Fruit fly (Drosophila melanogaster) whole organism, embryonic: ENCODE results near the gene CG3009.

ENCODE experiments used
- Abd-B ChIP-seq: fragments of 200-800 bp; sonication (Bioruptor generic); optimal IDR thresholded peaks from 2 replicates; lab custom pipeline; 2018; ENCODE audit warnings: missing biosample characterization, mild to moderate bottlenecking, missing genetic modification characterization, moderate library complexity
- CG10267 ChIP-seq: fragments of 200-800 bp; sonication (Bioruptor generic); optimal IDR thresholded peaks from 2 replicates; lab custom pipeline; 2018; ENCODE audit warnings: missing biosample characterization, mild to moderate bottlenecking, missing genetic modification characterization, moderate library complexity
- CG10979 ChIP-seq: fragments of 200-800 bp; sonication (Bioruptor generic); optimal IDR thresholded peaks from 2 replicates; lab custom pipeline; 2018; ENCODE audit warnings: missing biosample characterization, mild to moderate bottlenecking, missing genetic modification characterization, moderate library complexity
- CG12942 ChIP-seq: fragments of 200-800 bp; sonication (Bioruptor generic); optimal IDR thresholded peaks from 3 replicates; lab custom pipeline; 2016; ENCODE audit warnings: missing biosample characterization, missing genetic modification characterization
- CG14441 ChIP-seq: fragments of 200-800 bp; sonication (Bioruptor generic); IDR thresholded peaks from 2 replicates; pipeline ENCODE4 v1.3.6; 2022; ENCODE audit warnings: missing biosample characterization, missing genetic modification characterization
- CG15011 ChIP-seq: fragments of 200-800 bp; sonication (Bioruptor generic); optimal IDR thresholded peaks from 3 replicates; lab custom pipeline; 2018; ENCODE audit warnings: missing biosample characterization, mild to moderate bottlenecking, missing genetic modification characterization
- CG1529 ChIP-seq: fragments of 200-800 bp; sonication (Bioruptor generic); optimal IDR thresholded peaks from 3 replicates; lab custom pipeline; 2018; ENCODE audit warnings: missing biosample characterization, missing genetic modification characterization
- CG1602 ChIP-seq: fragments of 200-800 bp; sonication (Bioruptor generic); optimal IDR thresholded peaks from 3 replicates; lab custom pipeline; 2016; ENCODE audit warnings: missing biosample characterization, missing genetic modification characterization
- CG16779 ChIP-seq: fragments of 200-800 bp; sonication (Bioruptor generic); IDR thresholded peaks from 2 replicates; pipeline ENCODE4 v1.3.6; 2022; ENCODE audit warnings: missing biosample characterization, missing genetic modification characterization
- CG17361 ChIP-seq: fragments of 200-800 bp; sonication (Bioruptor generic); IDR thresholded peaks from 3 replicates; pipeline ENCODE4 v1.3.6; 2022; ENCODE audit warnings: missing biosample characterization, missing genetic modification characterization
- CG18262 ChIP-seq: fragments of 200-800 bp; optimal IDR thresholded peaks from 3 replicates; lab custom pipeline; 2019; ENCODE audit warnings: missing biosample characterization, mild to moderate bottlenecking, missing genetic modification characterization, moderate library complexity
- CG18476 ChIP-seq: fragments of 200-800 bp; sonication (Bioruptor generic); optimal IDR thresholded peaks from 2 replicates; lab custom pipeline; 2016; ENCODE audit warnings: missing biosample characterization, mild to moderate bottlenecking, missing genetic modification characterization
- CG31388 ChIP-seq: fragments of 200-800 bp; sonication (Bioruptor generic); optimal IDR thresholded peaks from 2 replicates; lab custom pipeline; 2016; ENCODE audit warnings: missing biosample characterization, missing genetic modification characterization
- CG33557 ChIP-seq: fragments of 200-800 bp; sonication (Bioruptor generic); optimal IDR thresholded peaks from 2 replicates; lab custom pipeline; 2019; ENCODE audit warnings: missing biosample characterization, mild to moderate bottlenecking, missing genetic modification characterization, moderate library complexity
- CG34376 ChIP-seq: fragments of 200-800 bp; sonication (Bioruptor generic); optimal IDR thresholded peaks from 2 replicates; lab custom pipeline; 2018; ENCODE audit warnings: missing biosample characterization, mild to moderate bottlenecking, missing genetic modification characterization
- CG4404 ChIP-seq: fragments of 200-800 bp; sonication (Bioruptor generic); IDR thresholded peaks from 2 replicates; pipeline ENCODE4 v1.3.6; 2022; ENCODE audit warnings: missing biosample characterization, missing genetic modification characterization
- CG5245 ChIP-seq: fragments of 200-800 bp; sonication (Bioruptor generic); optimal IDR thresholded peaks from 3 replicates; lab custom pipeline; 2016; ENCODE audit warnings: missing biosample characterization, missing genetic modification characterization
- CG8089 ChIP-seq: fragments of 200-800 bp; sonication (Bioruptor generic); optimal IDR thresholded peaks from 3 replicates; lab custom pipeline; 2016; ENCODE audit warnings: missing biosample characterization, missing genetic modification characterization
- CG8281 ChIP-seq: fragments of 200-800 bp; sonication (Bioruptor generic); optimal IDR thresholded peaks from 2 replicates; lab custom pipeline; 2018; ENCODE audit warnings: missing biosample characterization, mild to moderate bottlenecking, missing genetic modification characterization, moderate library complexity
- CG8359 ChIP-seq: fragments of 200-800 bp; sonication (Bioruptor generic); optimal IDR thresholded peaks from 2 replicates; lab custom pipeline; 2017; ENCODE audit warnings: missing biosample characterization, mild to moderate bottlenecking, missing genetic modification characterization, borderline replicate concordance
- CG8944 ChIP-seq: fragments of 200-800 bp; sonication (Bioruptor generic); optimal IDR thresholded peaks from 3 replicates; lab custom pipeline; 2016; ENCODE audit warnings: missing biosample characterization, missing genetic modification characterization
- CG9797 ChIP-seq: fragments of 200-800 bp; sonication (Bioruptor generic); optimal IDR thresholded peaks from 3 replicates; lab custom pipeline; 2018; ENCODE audit warnings: missing biosample characterization, mild to moderate bottlenecking, missing genetic modification characterization
- Camta ChIP-seq: fragments of 200-800 bp; sonication (Bioruptor generic); optimal IDR thresholded peaks from 2 replicates; lab custom pipeline; 2016; ENCODE audit warnings: missing biosample characterization, missing genetic modification characterization
- CkIIα-i1 ChIP-seq: fragments of 200-800 bp; sonication (Bioruptor generic); IDR thresholded peaks from 2 replicates; pipeline ENCODE4 v1.3.6; 2022; ENCODE audit warnings: missing biosample characterization, missing genetic modification characterization
- D ChIP-seq, 2 experiments: fragments of 200-800 bp in 1 of 2; fragments of >200 bp in 1 of 2; sonication (Bioruptor generic) in 1 of 2; optimal IDR thresholded peaks; 2 replicates in 1 of 2; 3 replicates in 1 of 2; lab custom pipeline; 2017; ENCODE audit warnings: mild to moderate bottlenecking in 1 of 2, missing biosample characterization in 1 of 2, missing genetic modification characterization in 1 of 2, missing genetic modification reagents in 1 of 2
- D19A ChIP-seq: fragments of 200-800 bp; optimal IDR thresholded peaks from 3 replicates; lab custom pipeline; 2019; ENCODE audit warnings: missing biosample characterization, mild to moderate bottlenecking, missing genetic modification characterization, moderate library complexity
- Doc3 ChIP-seq: fragments of 200-800 bp; sonication (Bioruptor generic); IDR thresholded peaks from 3 replicates; pipeline ENCODE4 v1.3.6; 2022; ENCODE audit warnings: missing biosample characterization, missing genetic modification characterization; ENCODE audit not compliant: partially characterized antibody
- Drgx ChIP-seq: fragments of 200-800 bp; sonication (Bioruptor generic); IDR thresholded peaks from 2 replicates; pipeline ENCODE4 v1.3.6; 2022; ENCODE audit warnings: missing biosample characterization, missing genetic modification characterization
- HLH3B ChIP-seq: fragments of 200-800 bp; sonication (Bioruptor generic); IDR thresholded peaks from 2 replicates; pipeline ENCODE4 v1.3.6; 2022; ENCODE audit warnings: missing biosample characterization, missing genetic modification characterization
- HLHmδ ChIP-seq: fragments of 200-800 bp; sonication (Bioruptor generic); optimal IDR thresholded peaks from 2 replicates; lab custom pipeline; 2018; ENCODE audit warnings: missing biosample characterization, mild to moderate bottlenecking, missing genetic modification characterization, moderate library complexity
- HmgD ChIP-seq: fragments of 200-800 bp; sonication (Bioruptor generic); optimal IDR thresholded peaks from 3 replicates; lab custom pipeline; 2016; ENCODE audit warnings: missing biosample characterization, missing genetic modification characterization
- Jarid2 ChIP-seq: fragments of 200-800 bp; sonication (Bioruptor generic); optimal IDR thresholded peaks from 3 replicates; lab custom pipeline; 2017; ENCODE audit warnings: mild to moderate bottlenecking, missing biosample characterization, missing genetic modification reagents, missing genetic modification characterization
- MBD-R2 ChIP-seq: fragments of 200-800 bp; sonication (Bioruptor generic); IDR thresholded peaks from 2 replicates; pipeline ENCODE4 v1.3.6; 2022; ENCODE audit warnings: missing biosample characterization, missing genetic modification characterization
- Mes4 ChIP-seq: fragments of 200-800 bp; sonication (Bioruptor generic); optimal IDR thresholded peaks from 2 replicates; lab custom pipeline; 2016; ENCODE audit warnings: missing biosample characterization, missing genetic modification characterization
- Sox102F ChIP-seq: fragments of 200-800 bp; sonication (Bioruptor generic); optimal IDR thresholded peaks from 2 replicates; lab custom pipeline; 2018; ENCODE audit warnings: missing biosample characterization, mild to moderate bottlenecking, missing genetic modification characterization, moderate library complexity
- TFAM ChIP-seq: fragments of 200-800 bp; sonication (Bioruptor generic); optimal IDR thresholded peaks from 2 replicates; lab custom pipeline; 2017; ENCODE audit warnings: missing biosample characterization, missing genetic modification characterization, inconsistent platforms
- ab ChIP-seq: fragments of 200-800 bp; sonication (Bioruptor generic); optimal IDR thresholded peaks from 2 replicates; lab custom pipeline; 2016; ENCODE audit warnings: missing biosample characterization, missing genetic modification characterization
- abd-A ChIP-seq: fragments of 200-800 bp; sonication (Bioruptor generic); optimal IDR thresholded peaks from 3 replicates; lab custom pipeline; 2019; ENCODE audit warnings: missing biosample characterization, mild to moderate bottlenecking, missing genetic modification characterization, moderate library complexity
- amos ChIP-seq: fragments of 200-800 bp; sonication (Bioruptor generic); IDR thresholded peaks from 2 replicates; pipeline ENCODE4 v1.3.6; 2022; ENCODE audit warnings: missing biosample characterization, missing genetic modification characterization; ENCODE audit not compliant: partially characterized antibody
- bowl ChIP-seq: fragments of 200-800 bp; sonication (Bioruptor generic); IDR thresholded peaks from 2 replicates; pipeline ENCODE4 v1.3.6; 2022; ENCODE audit warnings: missing biosample characterization, missing genetic modification characterization
- crol ChIP-seq: fragments of 200-800 bp; sonication (Bioruptor generic); IDR thresholded peaks from 2 replicates; pipeline ENCODE4 v1.3.6; 2022; ENCODE audit warnings: missing biosample characterization, missing genetic modification characterization
- gem ChIP-seq: fragments of 200-800 bp; sonication (Bioruptor generic); optimal IDR thresholded peaks from 2 replicates; lab custom pipeline; 2019; ENCODE audit warnings: missing biosample characterization, mild to moderate bottlenecking, missing genetic modification characterization, moderate library complexity
- hb ChIP-seq: fragments of 200-800 bp; sonication (Bioruptor generic); IDR thresholded peaks from 3 replicates; pipeline ENCODE4 v1.3.6; 2022; ENCODE audit warnings: missing biosample characterization, missing genetic modification characterization; ENCODE audit not compliant: partially characterized antibody
- ken ChIP-seq: fragments of 200-800 bp; sonication (Bioruptor generic); IDR thresholded peaks from 3 replicates; pipeline ENCODE4 v1.3.6; 2022; ENCODE audit warnings: missing biosample characterization, missing genetic modification characterization
- lilli ChIP-seq: fragments of 200-800 bp; sonication (Bioruptor generic); optimal IDR thresholded peaks from 3 replicates; lab custom pipeline; 2016; ENCODE audit warnings: missing biosample characterization, missing genetic modification characterization
- luna ChIP-seq: fragments of 200-800 bp; sonication (Bioruptor generic); optimal IDR thresholded peaks from 2 replicates; lab custom pipeline; 2016; ENCODE audit warnings: missing biosample characterization, missing genetic modification characterization
- nau ChIP-seq: fragments of 200-800 bp; sonication (Bioruptor generic); optimal IDR thresholded peaks from 3 replicates; lab custom pipeline; 2017; ENCODE audit warnings: missing biosample characterization, mild to moderate bottlenecking, missing genetic modification characterization, missing genetic modification reagents
- prd ChIP-seq, 3 experiments: fragments of >200 bp in 2 of 3; fragments of 200-800 bp in 1 of 3; sonication (Bioruptor generic) in 1 of 3; optimal IDR thresholded peaks in 2 of 3; IDR thresholded peaks in 1 of 3; 2 replicates in 2 of 3; 3 replicates in 1 of 3; pipeline versions ENCODE4 v1.3.6 to Lab custom; 2017 to 2022; ENCODE audit warnings: missing biosample characterization in 1 of 3, missing genetic modification characterization in 1 of 3
- sug ChIP-seq: fragments of 200-800 bp; optimal IDR thresholded peaks from 2 replicates; lab custom pipeline; 2019; ENCODE audit warnings: missing biosample characterization, mild to moderate bottlenecking, missing genetic modification characterization, moderate library complexity
- ttk ChIP-seq: fragments of 200-800 bp; sonication (Bioruptor generic); IDR thresholded peaks from 2 replicates; pipeline ENCODE4 v2.1.2; 2022; ENCODE audit warnings: missing biosample characterization, missing genetic modification characterization

The CG3009 gene

DNA sequence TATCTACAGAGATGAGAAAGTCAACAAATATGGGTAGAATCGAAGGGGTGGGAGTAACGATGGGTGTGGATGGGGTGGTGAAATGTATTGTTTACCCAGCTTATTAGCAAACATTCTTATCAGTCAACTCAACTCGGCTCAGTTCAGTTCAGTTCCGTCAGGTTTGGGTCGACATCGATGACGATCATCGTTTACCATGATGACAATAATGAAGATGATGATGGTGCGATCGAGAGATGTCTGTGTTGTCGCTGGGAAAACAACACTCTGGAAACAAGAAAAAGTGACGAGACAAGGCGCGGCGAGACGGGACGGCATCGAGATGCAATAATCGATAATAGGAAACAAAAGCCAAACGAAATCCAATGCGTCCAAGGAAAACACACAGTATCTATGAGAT, 56.8 kb downstream of the CG3009 start (continued):
- no peak for TF ChIP-seq amos (GFP tag; lab: Robert Waterston, UW)
- peak; percentile 2 for TF ChIP-seq CG8089
- TF ChIP-seq D19A (tag; lab: Kevin White, UChicago), result no peak
- no peak for TF ChIP-seq CG8944 (GFP tag; lab: Kevin White, UChicago)
- no peak for TF ChIP-seq Camta (GFP tag; lab: Kevin White, UChicago)
- TF ChIP-seq CG34376 (GFP tag; lab: Kevin White, UChicago), result no peak
- TF ChIP-seq CG1602 (GFP tag; lab: Kevin White, UChicago), result no peak
- TF ChIP-seq ab, result no peak
- TF ChIP-seq ttk, result no peak
- no peak for TF ChIP-seq ken (GFP tag; lab: Robert Waterston, UW)
- no peak for TF ChIP-seq bowl
- TF ChIP-seq CG17361 (GFP tag; lab: Robert Waterston, UW), result 0 out of 3 replicates have a peak, but pooled peaks have one; percentile 9
- no peak for TF ChIP-seq CG10979
- TF ChIP-seq CG18262, result peak; percentile 21
- no peak for TF ChIP-seq HLH3B (GFP tag; lab: Robert Waterston, UW)
- peak; percentile 81 for TF ChIP-seq HLHmδ
- TF ChIP-seq hb (GFP tag; lab: Robert Waterston, UW), result no peak
- no peak for TF ChIP-seq CG10267 (tag; lab: Kevin White, UChicago)
- TF ChIP-seq gem (tag; lab: Kevin White, UChicago), result peak; percentile 27
- no peak for TF ChIP-seq MBD-R2 (GFP tag; lab: Robert Waterston, UW)
- TF ChIP-seq CG1529 (GFP tag; lab: Kevin White, UChicago), result peak; percentile 44
- TF ChIP-seq Jarid2, result no peak
- TF ChIP-seq CG8359, result peak; percentile 31
- no peak for TF ChIP-seq D (optimal IDR thresholded peaks at IDR 0.05; lab: Kevin White, UChicago)
- peak; percentile 39 for TF ChIP-seq D (GFP tag; optimal IDR thresholded peaks at IDR 0.05; lab: Kevin White, UChicago)
- TF ChIP-seq CkIIα-i1 (GFP tag; lab: Robert Waterston, UW), result no peak
- TF ChIP-seq CG9797 (GFP tag; lab: Kevin White, UChicago), result no peak
- TF ChIP-seq CG14441, result no peak
- TF ChIP-seq CG4404, result no peak
- TF ChIP-seq lilli (GFP tag; lab: Kevin White, UChicago), result no peak
- TF ChIP-seq prd (optimal IDR thresholded peaks at IDR 0.05; lab: Kevin White, UChicago), result no peak
- TF ChIP-seq prd (GFP tag; IDR thresholded peaks at IDR 0.05; lab: Robert Waterston, UW), result no peak
- peak; percentile 76 for TF ChIP-seq CG33557 (GFP tag; lab: Kevin White, UChicago)
- peak; percentile 32 for TF ChIP-seq nau (GFP tag; lab: Kevin White, UChicago)
- no peak for TF ChIP-seq CG18476 (GFP tag; lab: Kevin White, UChicago)
- TF ChIP-seq abd-A (tag; lab: Kevin White, UChicago), result no peak
- TF ChIP-seq CG31388, result no peak
- no peak for TF ChIP-seq CG16779 (GFP tag; lab: Robert Waterston, UW)
- no peak for TF ChIP-seq Abd-B (GFP tag; lab: Kevin White, UChicago)
- no peak for TF ChIP-seq CG8281
- TF ChIP-seq sug (tag; lab: Kevin White, UChicago), result no peak
- peak; percentile 24 for TF ChIP-seq Mes4 (GFP tag; lab: Kevin White, UChicago)
- TF ChIP-seq crol (GFP tag; lab: Robert Waterston, UW), result no peak
- no peak for TF ChIP-seq TFAM
- no peak for TF ChIP-seq CG5245
- peak; percentile 11 for TF ChIP-seq Sox102F (GFP tag; lab: Kevin White, UChicago)
- no peak for TF ChIP-seq CG15011
- TF ChIP-seq Drgx (GFP tag; lab: Robert Waterston, UW), result no peak
- TF ChIP-seq CG12942 (GFP tag; lab: Kevin White, UChicago), result no peak
- no peak for TF ChIP-seq HmgD (GFP tag; lab: Kevin White, UChicago)
- TF ChIP-seq luna (GFP tag; lab: Kevin White, UChicago), result no peak
- TF ChIP-seq Doc3, result no peak
